Worm (Caenorhabditis elegans): ENCODE measurements around the gene ttr-10.

The ttr-10 gene

ce11 chrV:7570290-7570689 is 16.6 kb upstream of the ttr-10 start, which contains the start of gene clec-212:
TSS of gene clec-212 (minus strand) at chrV:7570390.
- no peak for TF ChIP-seq sem-2 (GFP tag; optimal IDR thresholded peaks at IDR 0.05)
- no peak for TF ChIP-seq mab-5 (tag; optimal IDR thresholded peaks at IDR 0.05)
- no peak for TF ChIP-seq unc-62 (GFP tag; optimal IDR thresholded peaks at IDR 0.05)
- no peak for TF ChIP-seq ceh-43 (GFP tag; optimal IDR thresholded peaks at IDR 0.05)
- TF ChIP-seq zip-8 (tag; optimal IDR thresholded peaks at IDR 0.05) = peak; percentile 54

- TF ChIP-seq elt-3 (tag; optimal IDR thresholded peaks at IDR 0.05) (no peak), nhr-2 (tag; optimal IDR thresholded peaks at IDR 0.05) (no peak), sptf-1 (tag; optimal IDR thresholded peaks at IDR 0.05) (no peak), bed-3 (GFP tag; optimal IDR thresholded peaks at IDR 0.05) (no peak), mab-5 (tag; optimal IDR thresholded peaks at IDR 0.05) (no peak), tbx-8 (GFP tag; optimal IDR thresholded peaks at IDR 0.05) (no peak), nhr-237 (tag; optimal IDR thresholded peaks at IDR 0.05) (no peak), flh-1 (GFP tag; optimal IDR thresholded peaks at IDR 0.05) (no peak), hlh-1 (tag; optimal IDR thresholded peaks at IDR 0.05) (no peak), unc-62 (GFP tag; optimal IDR thresholded peaks at IDR 0.05) (no peak), blmp-1 (tag; optimal IDR thresholded peaks at IDR 0.05) (no peak), unc-39 (tag; optimal IDR thresholded peaks at IDR 0.05) (no peak)
Measured at ce11 chrV:7562947-7563346, 9.2 kb upstream of the ttr-10 start, which contains the start of gene F19F10.1. TSS of gene F19F10.1 (plus strand) at chrV:7563247.

DNA sequence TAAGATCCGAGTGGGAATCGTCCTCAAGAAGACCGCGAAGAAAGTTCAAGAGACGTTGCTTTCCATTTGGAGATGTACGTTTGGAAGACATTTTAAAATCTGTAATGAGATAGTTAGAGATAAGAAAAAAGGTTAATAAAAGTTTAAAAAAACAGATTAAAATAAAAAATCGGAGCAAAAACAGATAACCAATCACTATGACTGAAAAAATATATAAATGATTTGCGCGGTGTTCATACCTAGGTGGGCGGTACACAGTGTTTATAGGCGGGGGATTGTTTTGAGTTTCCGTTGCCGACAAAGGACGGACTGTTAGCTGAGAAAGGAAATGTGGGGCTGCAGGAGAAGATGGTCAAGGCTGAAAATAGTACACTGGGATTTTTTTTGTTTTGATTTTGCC is 5.0 kb upstream of the ttr-10 start, which contains the start of gene ets-7:
TSS of gene ets-7 (minus strand) at position 101 of the 400 bp plus-strand sequence.
- TF ChIP-seq nhr-237 (tag; optimal IDR thresholded peaks at IDR 0.05) (no peak), unc-120 (tag; optimal IDR thresholded peaks at IDR 0.05; ENCODE audit: poor library complexity, severe bottlenecking) (no peak), mls-2 (tag; optimal IDR thresholded peaks at IDR 0.05) (no peak), bed-3 (GFP tag; optimal IDR thresholded peaks at IDR 0.05) (no peak), elt-1 (tag; optimal IDR thresholded peaks at IDR 0.05; ENCODE audit: borderline replicate concordance, insufficient read depth) (no peak), mep-1 (tag; optimal IDR thresholded peaks at IDR 0.05) (no peak), ceh-39 (tag; optimal IDR thresholded peaks at IDR 0.05) (no peak), lin-13 (tag; optimal IDR thresholded peaks at IDR 0.05) (no peak), nhr-12 (tag; optimal IDR thresholded peaks at IDR 0.05) (no peak), lsy-2 (tag; optimal IDR thresholded peaks at IDR 0.05) (no peak), ceh-83 (GFP tag; optimal IDR thresholded peaks at IDR 0.05) (no peak), lin-32 (GFP tag; optimal IDR thresholded peaks at IDR 0.05) (no peak), cnd-1 (tag; optimal IDR thresholded peaks at IDR 0.05) (no peak), nhr-76 (tag; optimal IDR thresholded peaks at IDR 0.05) (no peak), pha-4 (tag; optimal IDR thresholded peaks at IDR 0.05) (no peak), snpc-4 (tag; optimal IDR thresholded peaks at IDR 0.05) (no peak), sptf-1 (tag; optimal IDR thresholded peaks at IDR 0.05) (no peak)

ce11 chrV:7555875-7556274 is 2.2 kb upstream of the ttr-10 start:
- TF ChIP-seq ces-1 (GFP tag; optimal IDR thresholded peaks at IDR 0.05) (no peak), sptf-1 (tag; optimal IDR thresholded peaks at IDR 0.05) (no peak), unc-120 (tag; optimal IDR thresholded peaks at IDR 0.05; ENCODE audit: poor library complexity, severe bottlenecking) (no peak), snpc-4 (tag; optimal IDR thresholded peaks at IDR 0.05) (no peak), zip-8 (tag; optimal IDR thresholded peaks at IDR 0.05) (no peak)

ce11 chrV:7551821-7552220 is 1.9 kb downstream of the ttr-10 start, which contains the start of gene F19F10.3:
TSS of gene F19F10.3 (plus strand) at chrV:7552121.
- TF ChIP-seq hlh-1 (tag; optimal IDR thresholded peaks at IDR 0.05) (no peak), lsy-2 (tag; optimal IDR thresholded peaks at IDR 0.05) (no peak), snpc-4 (tag; optimal IDR thresholded peaks at IDR 0.05) (no peak), mab-5 (tag; optimal IDR thresholded peaks at IDR 0.05) (no peak), unc-39 (tag; optimal IDR thresholded peaks at IDR 0.05) (no peak), mep-1 (tag; optimal IDR thresholded peaks at IDR 0.05) (no peak), ceh-83 (GFP tag; optimal IDR thresholded peaks at IDR 0.05) (no peak), sptf-1 (tag; optimal IDR thresholded peaks at IDR 0.05) (no peak), ces-1 (GFP tag; optimal IDR thresholded peaks at IDR 0.05) (no peak), zip-8 (tag; optimal IDR thresholded peaks at IDR 0.05) (no peak), nhr-28 (tag; optimal IDR thresholded peaks at IDR 0.05) (no peak), ceh-43 (GFP tag; optimal IDR thresholded peaks at IDR 0.05) (no peak), flh-1 (GFP tag; optimal IDR thresholded peaks at IDR 0.05) (no peak), unc-62 (GFP tag; optimal IDR thresholded peaks at IDR 0.05) (no peak), elt-3 (tag; optimal IDR thresholded peaks at IDR 0.05) (no peak), blmp-1 (tag; optimal IDR thresholded peaks at IDR 0.05) (no peak), M03D4.4 (tag; optimal IDR thresholded peaks at IDR 0.05) (no peak), pha-4 (tag; optimal IDR thresholded peaks at IDR 0.05) (no peak), nhr-76 (tag; optimal IDR thresholded peaks at IDR 0.05) (no peak), ztf-11 (tag; optimal IDR thresholded peaks at IDR 0.05) (no peak)
